Worm (Caenorhabditis elegans) whole organism, late embryonic: ENCODE results near the gene hdl-2.

Experiments
- ama-1 ChIP-seq: fragments of 150-350 bp; optimal IDR thresholded peaks from 2 replicates; lab custom pipeline; 2014
- ceh-45 ChIP-seq: fragments of 200-800 bp; sonication (Bioruptor generic); IDR thresholded peaks from 2 replicates; pipeline ENCODE4 v1.3.6; 2022; ENCODE audit warnings: missing genetic modification reagents, missing genetic modification characterization, missing compliant biosample characterization
- ceh-48 ChIP-seq: sonication (generic microtip); optimal IDR thresholded peaks from 2 replicates; lab custom pipeline; 2016; ENCODE audit warnings: missing genetic modification characterization, inconsistent platforms, missing compliant biosample characterization
- eyg-1 ChIP-seq: sonication (generic microtip); optimal IDR thresholded peaks from 2 replicates; lab custom pipeline; 2016; ENCODE audit warnings: missing genotype, missing genetic modification characterization, missing compliant biosample characterization
- hlh-30 ChIP-seq: sonication (generic microtip); optimal IDR thresholded peaks from 2 replicates; lab custom pipeline; 2017; ENCODE audit warnings: antibody characterized with exemption, missing genetic modification characterization, missing compliant biosample characterization; ENCODE audit not compliant: insufficient read depth
- mec-3 ChIP-seq: sonication (generic microtip); optimal IDR thresholded peaks from 2 replicates; lab custom pipeline; 2016; ENCODE audit warnings: borderline replicate concordance, missing genetic modification characterization, missing compliant biosample characterization
- nhr-232 ChIP-seq: sonication (generic microtip); optimal IDR thresholded peaks from 2 replicates; lab custom pipeline; 2016; ENCODE audit warnings: missing genetic modification characterization, missing compliant biosample characterization
- pha-2 ChIP-seq: sonication (generic microtip); optimal IDR thresholded peaks from 2 replicates; lab custom pipeline; 2017; ENCODE audit warnings: mild to moderate bottlenecking, missing genetic modification characterization, missing compliant biosample characterization
- pha-4 ChIP-seq: fragments of 150-350 bp; optimal IDR thresholded peaks from 2 replicates; lab custom pipeline; 2018; ENCODE audit warnings: missing biosample characterization, missing genetic modification reagents, missing genetic modification characterization
- tbx-7 ChIP-seq: sonication (generic microtip); optimal IDR thresholded peaks from 2 replicates; lab custom pipeline; 2016; ENCODE audit warnings: missing genotype, missing genetic modification characterization, missing compliant biosample characterization

- no peak for TF ChIP-seq mec-3 (tag; lab: Kevin White, UChicago)
- no peak for TF ChIP-seq tbx-7 (tag; lab: Kevin White, UChicago)
- no peak for TF ChIP-seq pha-2 (tag; lab: Kevin White, UChicago)
- no peak for TF ChIP-seq ama-1 (lab: Kevin White, UChicago)
- TF ChIP-seq pha-4 (tag; lab: Kevin White, UChicago), result no peak
- TF ChIP-seq eyg-1 (tag; lab: Kevin White, UChicago), result no peak
- no peak for TF ChIP-seq ceh-48 (tag; lab: Kevin White, UChicago)
- TF ChIP-seq hlh-30 (tag; lab: Kevin White, UChicago), result no peak
- no peak for TF ChIP-seq ceh-45 (GFP tag; lab: Robert Waterston, UW)
- TF ChIP-seq nhr-232 (tag; lab: Kevin White, UChicago), result no peak
Measured at ce11 chrIV:8921956-8922355, 48.0 kb downstream of the hdl-2 start, which contains the start of gene D1046.16.
